Fruit fly (Drosophila melanogaster) whole organism: ENCODE results near the gene cmpy.

Experiments
- CG8478 ChIP-seq: fragments of >200 bp; optimal IDR thresholded peaks from 2 replicates; lab custom pipeline; 2018; ENCODE audit warnings: inconsistent platforms
- Dll ChIP-seq: fragments of >200 bp; optimal IDR thresholded peaks from 2 replicates; lab custom pipeline; 2017
- EcR ChIP-seq, 2 experiments: fragments of >200 bp; optimal IDR thresholded peaks; 2 replicates each; lab custom pipeline; 2017; ENCODE audit warnings: missing biosample characterization in 2 of 2, missing genetic modification characterization in 2 of 2, missing genetic modification reagents in 2 of 2
- pan ChIP-seq: fragments of >200 bp; optimal IDR thresholded peaks from 2 replicates; lab custom pipeline; 2017
- psq ChIP-seq: fragments of >200 bp; optimal IDR thresholded peaks from 2 replicates; lab custom pipeline; 2017
- usp ChIP-seq: fragments of >200 bp; optimal IDR thresholded peaks from 2 replicates; lab custom pipeline; 2017; ENCODE audit warnings: missing biosample characterization, missing genetic modification characterization, mixed read lengths

cmpy gene

dm6 chr3L:20733530-20734257, 14.7 kb upstream of the cmpy start:
- TF ChIP-seq EcR (GFP tag; optimal IDR thresholded peaks at IDR 0.05; lab: Kevin White, UChicago) (no peak), usp (GFP tag; lab: Kevin White, UChicago) (no peak), psq (lab: Kevin White, UChicago) (no peak), Dll (lab: Kevin White, UChicago) (no peak), CG8478 (lab: Kevin White, UChicago) (no peak), pan (lab: Kevin White, UChicago) (no peak)

dm6 chr3L:20732492-20732891, 13.5 kb upstream of the cmpy start:
- TF ChIP-seq CG8478 (lab: Kevin White, UChicago), result no peak
- no peak for TF ChIP-seq EcR (GFP tag; optimal IDR thresholded peaks at IDR 0.05; lab: Kevin White, UChicago)
- no peak for TF ChIP-seq pan (lab: Kevin White, UChicago)
- TF ChIP-seq psq (lab: Kevin White, UChicago), result no peak
- TF ChIP-seq Dll (lab: Kevin White, UChicago), result no peak

- TF ChIP-seq EcR (GFP tag; optimal IDR thresholded peaks at IDR 0.05; lab: Kevin White, UChicago) (no peak), Dll (lab: Kevin White, UChicago) (peak; percentile 84)
These were observed 11.6 kb upstream of the cmpy start, which contains the start of gene CG13252 for dm6 chr3L:20730323-20731238. TSS of gene CG13252 (plus strand) at chr3L:20730591.

dm6 chr3L:20729415-20729814, 10.4 kb upstream of the cmpy start:
- TF ChIP-seq Dll (lab: Kevin White, UChicago), result no peak
- TF ChIP-seq EcR (GFP tag; optimal IDR thresholded peaks at IDR 0.05; lab: Kevin White, UChicago), result no peak
- no peak for TF ChIP-seq pan (lab: Kevin White, UChicago)
- no peak for TF ChIP-seq usp (GFP tag; lab: Kevin White, UChicago)
- no peak for TF ChIP-seq psq (lab: Kevin White, UChicago)
- TF ChIP-seq CG8478 (lab: Kevin White, UChicago), result no peak

- TF ChIP-seq EcR (GFP tag; optimal IDR thresholded peaks at IDR 0.05; lab: Kevin White, UChicago), result no peak
- no peak for TF ChIP-seq psq (lab: Kevin White, UChicago)
- TF ChIP-seq CG8478 (lab: Kevin White, UChicago), result no peak
- no peak for TF ChIP-seq usp (GFP tag; lab: Kevin White, UChicago)
- no peak for TF ChIP-seq pan (lab: Kevin White, UChicago)
- no peak for TF ChIP-seq Dll (lab: Kevin White, UChicago)
These were observed 5.2 kb downstream of the cmpy start, which contains the start of gene CG34260 for dm6 chr3L:20713800-20714199. TSS of gene CG34260 (plus strand) at chr3L:20714100.

- TF ChIP-seq CG8478 (lab: Kevin White, UChicago), result no peak
- TF ChIP-seq Dll (lab: Kevin White, UChicago), result no peak
- no peak for TF ChIP-seq pan (lab: Kevin White, UChicago)
- no peak for TF ChIP-seq EcR (GFP tag; optimal IDR thresholded peaks at IDR 0.05; lab: Kevin White, UChicago)
- no peak for TF ChIP-seq usp (GFP tag; lab: Kevin White, UChicago)
- TF ChIP-seq psq (lab: Kevin White, UChicago), result no peak
These were observed 7.6 kb downstream of the cmpy start for dm6 chr3L:20711397-20711796.

dm6 chr3L:20710475-20711177, 8.4 kb downstream of the cmpy start:
- TF ChIP-seq Dll (lab: Kevin White, UChicago) (no peak), EcR (GFP tag; optimal IDR thresholded peaks at IDR 0.05; lab: Kevin White, UChicago) (no peak), CG8478 (lab: Kevin White, UChicago) (no peak), usp (GFP tag; lab: Kevin White, UChicago) (no peak), pan (lab: Kevin White, UChicago) (no peak), psq (lab: Kevin White, UChicago) (no peak)

dm6 chr3L:20707217-20707616, 11.8 kb downstream of the cmpy start:
- TF ChIP-seq Dll (lab: Kevin White, UChicago) (no peak), pan (lab: Kevin White, UChicago) (no peak)

- TF ChIP-seq usp (GFP tag; lab: Kevin White, UChicago) (no peak), psq (lab: Kevin White, UChicago) (no peak), pan (lab: Kevin White, UChicago) (no peak), EcR (GFP tag; optimal IDR thresholded peaks at IDR 0.05; lab: Kevin White, UChicago) (no peak), CG8478 (lab: Kevin White, UChicago) (no peak), Dll (lab: Kevin White, UChicago) (no peak)
These were observed 18.3 kb downstream of the cmpy start for dm6 chr3L:20700660-20701059.

- no peak for TF ChIP-seq EcR (GFP tag; optimal IDR thresholded peaks at IDR 0.05; lab: Kevin White, UChicago)
- TF ChIP-seq Dll (lab: Kevin White, UChicago), result no peak
- TF ChIP-seq CG8478 (lab: Kevin White, UChicago), result no peak
- TF ChIP-seq psq (lab: Kevin White, UChicago), result no peak
- no peak for TF ChIP-seq usp (GFP tag; lab: Kevin White, UChicago)
These were observed 21.7 kb downstream of the cmpy start for dm6 chr3L:20697166-20697791.
